Fruit fly (Drosophila melanogaster): ENCODE results near the gene Cp7Fc.

The Cp7Fc gene

DNA sequence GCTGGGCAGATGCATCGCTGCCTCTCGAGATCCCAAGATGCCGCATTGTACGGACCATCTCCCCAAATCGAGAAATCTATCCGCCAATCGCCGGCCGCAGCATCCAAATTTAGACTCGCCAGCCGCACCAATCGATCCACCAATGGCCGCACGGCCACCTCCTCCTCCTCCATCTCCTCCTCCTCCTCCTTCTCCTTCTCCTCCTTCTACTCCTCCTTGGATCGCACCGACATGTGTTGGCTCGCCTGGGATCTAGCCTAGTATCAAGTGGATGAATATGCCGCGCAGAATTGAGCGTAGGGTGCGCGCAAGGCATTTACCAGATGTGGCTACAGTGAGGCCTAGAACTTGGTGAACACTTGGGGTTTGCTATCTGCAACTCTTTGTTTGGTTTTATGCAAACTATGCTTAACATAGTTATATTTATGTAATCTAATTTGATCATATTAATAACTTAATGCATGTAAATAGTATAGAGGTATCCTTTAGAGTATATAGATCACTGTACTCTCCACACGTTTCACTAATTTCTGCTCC lies 21.8 kb upstream of the Cp7Fc start, which contains the start of gene org-1 (continued):
- TF ChIP-seq da (GFP tag; optimal IDR thresholded peaks at IDR 0.05) (peak; percentile 73), Vsx1 (GFP tag; optimal IDR thresholded peaks at IDR 0.05) (peak; percentile 83), gfzf (GFP tag; optimal IDR thresholded peaks at IDR 0.05) (no peak), dati (GFP tag; IDR thresholded peaks at IDR 0.05) (peak; percentile 97), twi (tag; optimal IDR thresholded peaks at IDR 0.05) (peak; percentile 97), CG14441 (GFP tag; IDR thresholded peaks at IDR 0.05) (peak; percentile 98), CG15696 (tag; optimal IDR thresholded peaks at IDR 0.05) (peak; percentile 98), mld (GFP tag; IDR thresholded peaks at IDR 0.05; ENCODE audit: partially characterized antibody) (no peak), CG9797 (GFP tag; optimal IDR thresholded peaks at IDR 0.05) (peak; percentile 16), slbo (GFP tag; IDR thresholded peaks at IDR 0.05) (peak; percentile 97), CG31441 (GFP tag; IDR thresholded peaks at IDR 0.05) (peak; percentile 86)

DNA sequence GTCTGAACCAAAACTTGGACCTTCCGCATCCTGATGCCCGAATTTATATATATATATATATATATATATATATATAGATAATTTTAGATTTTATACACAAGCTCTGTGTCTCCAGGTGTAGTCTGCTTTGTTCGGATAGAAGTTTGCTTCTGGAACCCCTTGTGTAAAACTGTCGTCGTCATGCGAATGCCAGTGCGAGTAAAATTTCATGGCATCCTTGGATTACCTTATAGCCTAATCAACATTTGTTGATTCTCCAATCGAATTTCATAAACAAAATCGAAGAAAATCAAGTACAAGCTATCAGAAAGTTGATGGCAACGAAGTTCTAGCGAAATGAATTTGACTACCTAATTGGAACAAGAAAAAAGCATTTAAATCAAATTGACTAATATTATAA lies 19.4 kb upstream of the Cp7Fc start, which contains the start of gene CG32713:
Gene CG32713, minus strand, starts transcription at position 101 of the 400 bp plus-strand sequence.
- no peak for TF ChIP-seq CG32532 (GFP tag; IDR thresholded peaks at IDR 0.05)
- no peak for TF ChIP-seq Blimp-1 (GFP tag; optimal IDR thresholded peaks at IDR 0.05)
- no peak for TF ChIP-seq CG7372 (GFP tag; IDR thresholded peaks at IDR 0.05)
- TF ChIP-seq oc (tag; optimal IDR thresholded peaks at IDR 0.05), result no peak
- no peak for TF ChIP-seq repo (GFP tag; optimal IDR thresholded peaks at IDR 0.05)
- no peak for TF ChIP-seq wek (GFP tag; optimal IDR thresholded peaks at IDR 0.05)
- TF ChIP-seq CG7357 (GFP tag; IDR thresholded peaks at IDR 0.05), result no peak
- no peak for TF ChIP-seq ssp (GFP tag; IDR thresholded peaks at IDR 0.05)
- TF ChIP-seq jumu (GFP tag; optimal IDR thresholded peaks at IDR 0.05), result no peak
- no peak for TF ChIP-seq CG6254 (GFP tag; optimal IDR thresholded peaks at IDR 0.05)
- TF ChIP-seq CG10321 (GFP tag; IDR thresholded peaks at IDR 0.05), result no peak
- no peak for TF ChIP-seq z (GFP tag; IDR thresholded peaks at IDR 0.05)
- no peak for TF ChIP-seq gsb (GFP tag; IDR thresholded peaks at IDR 0.05)
- no peak for TF ChIP-seq ttk (GFP tag; IDR thresholded peaks at IDR 0.05)
- TF ChIP-seq Dek (tag; optimal IDR thresholded peaks at IDR 0.05), result no peak

DNA sequence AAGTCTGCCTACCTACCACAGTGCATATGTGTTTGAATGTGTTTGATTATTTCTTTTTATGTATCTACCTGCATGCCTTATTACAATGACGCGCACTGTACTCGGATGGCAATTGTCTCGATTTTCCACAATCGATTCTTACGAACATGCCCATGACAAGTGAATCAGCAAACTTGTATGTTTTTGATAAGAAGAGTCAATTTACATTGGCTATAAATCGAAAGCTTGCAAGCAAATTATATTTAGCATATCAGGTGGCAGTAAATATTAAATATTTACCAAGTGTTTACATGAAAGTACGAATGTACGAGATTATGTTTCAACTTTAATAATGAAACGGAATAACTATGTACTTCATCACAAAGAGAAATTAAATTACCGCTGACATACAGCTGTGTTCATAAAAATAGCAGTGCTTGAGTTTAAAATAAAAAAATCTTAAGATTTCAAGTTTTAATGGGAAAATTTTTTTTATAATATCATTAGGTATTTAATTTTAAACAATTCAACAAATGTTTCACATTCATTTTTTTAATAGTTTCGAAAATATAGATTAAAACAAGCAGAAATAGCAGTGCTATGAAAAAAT lies 17.4 kb upstream of the Cp7Fc start:
- TF ChIP-seq ATbp (GFP tag; optimal IDR thresholded peaks at IDR 0.05) (peak; percentile 8), CG17359 (tag; optimal IDR thresholded peaks at IDR 0.05) (peak; percentile 19), sens (GFP tag) (peak; percentile 71), Six4 (GFP tag; optimal IDR thresholded peaks at IDR 0.05) (no peak), tio (GFP tag; optimal IDR thresholded peaks at IDR 0.05) (no peak), CG11504 (tag; optimal IDR thresholded peaks at IDR 0.05) (peak; percentile 9), CG6854 (GFP tag; optimal IDR thresholded peaks at IDR 0.05) (no peak), H2.0 (GFP tag; IDR thresholded peaks at IDR 0.05) (no peak), CG17612 (GFP tag; IDR thresholded peaks at IDR 0.05) (no peak), HmgD (GFP tag; optimal IDR thresholded peaks at IDR 0.05) (no peak), HLH3B (GFP tag; IDR thresholded peaks at IDR 0.05) (no peak), dan (GFP tag; IDR thresholded peaks at IDR 0.05) (no peak), Mes4 (GFP tag; optimal IDR thresholded peaks at IDR 0.05) (no peak), zfh2 (GFP tag; optimal IDR thresholded peaks at IDR 0.05) (no peak), Hr78 (GFP tag; optimal IDR thresholded peaks at IDR 0.05) (no peak), ro (GFP tag; IDR thresholded peaks at IDR 0.05) (no peak), z (GFP tag; IDR thresholded peaks at IDR 0.05) (no peak), CG12071 (GFP tag; optimal IDR thresholded peaks at IDR 0.05) (no peak), CG17829 (tag; optimal IDR thresholded peaks at IDR 0.05) (no peak), tup (GFP tag; optimal IDR thresholded peaks at IDR 0.05) (no peak), B-H1 (GFP tag; IDR thresholded peaks at IDR 0.05) (no peak), CG1603 (tag; optimal IDR thresholded peaks at IDR 0.05) (peak; percentile 20), CG11696 (GFP tag; IDR thresholded peaks at IDR 0.05) (peak; percentile 54; the same call in 1 of the 2 replicates), Kr (GFP tag; optimal IDR thresholded peaks at IDR 0.05) (no peak)
